Worm (Caenorhabditis elegans) whole organism, late embryonic: Measurements from ENCODE around the gene ZK262.8.

Source experiments
- K02D7.2 ChIP-seq: sonication (generic microtip); optimal IDR thresholded peaks from 2 replicates; lab custom pipeline; 2017; ENCODE audit warnings: mild to moderate bottlenecking, missing genetic modification characterization, missing compliant biosample characterization
- K09A11.1 ChIP-seq: sonication (generic microtip); optimal IDR thresholded peaks from 2 replicates; lab custom pipeline; 2017; ENCODE audit warnings: antibody characterized with exemption, mild to moderate bottlenecking, missing genetic modification characterization, missing compliant biosample characterization; ENCODE audit not compliant: insufficient read depth
- ama-1 ChIP-seq: fragments of 150-350 bp; optimal IDR thresholded peaks from 2 replicates; lab custom pipeline; 2014
- elt-2 ChIP-seq: sonication (generic microtip); optimal IDR thresholded peaks from 2 replicates; lab custom pipeline; 2016; ENCODE audit warnings: missing genetic modification reagents, missing genetic modification characterization, missing compliant biosample characterization
- fkh-10 ChIP-seq: fragments of 150-350 bp; optimal IDR thresholded peaks from 2 replicates; lab custom pipeline; 2014; ENCODE audit warnings: missing biosample characterization, missing genetic modification reagents, missing genetic modification characterization
- lin-11 ChIP-seq: fragments of 200-800 bp; sonication (Bioruptor generic); optimal IDR thresholded peaks from 2 replicates; lab custom pipeline; 2018; ENCODE audit warnings: mild to moderate bottlenecking, missing genetic modification characterization, missing compliant biosample characterization
- madf-2 ChIP-seq: sonication (generic microtip); optimal IDR thresholded peaks from 2 replicates; lab custom pipeline; 2017; ENCODE audit warnings: missing genetic modification characterization, missing compliant biosample characterization
- sox-4 ChIP-seq: sonication (generic microtip); optimal IDR thresholded peaks from 2 replicates; lab custom pipeline; 2017; ENCODE audit warnings: mild to moderate bottlenecking, missing genetic modification characterization, inconsistent platforms, missing compliant biosample characterization

- TF ChIP-seq ama-1 (lab: Kevin White, UChicago) (no peak), K02D7.2 (tag; lab: Kevin White, UChicago) (no peak), elt-2 (tag; lab: Kevin White, UChicago) (no peak), K09A11.1 (tag; lab: Kevin White, UChicago) (no peak), madf-2 (no peak), fkh-10 (no peak), lin-11 (no peak), sox-4 (tag; lab: Kevin White, UChicago) (no peak)
Observed at ce11 chrV:18412351-18412750, 25.8 kb upstream of the ZK262.8 start.
